Worm (Caenorhabditis elegans): Measurements from ENCODE around the gene R160.12.

DNA sequence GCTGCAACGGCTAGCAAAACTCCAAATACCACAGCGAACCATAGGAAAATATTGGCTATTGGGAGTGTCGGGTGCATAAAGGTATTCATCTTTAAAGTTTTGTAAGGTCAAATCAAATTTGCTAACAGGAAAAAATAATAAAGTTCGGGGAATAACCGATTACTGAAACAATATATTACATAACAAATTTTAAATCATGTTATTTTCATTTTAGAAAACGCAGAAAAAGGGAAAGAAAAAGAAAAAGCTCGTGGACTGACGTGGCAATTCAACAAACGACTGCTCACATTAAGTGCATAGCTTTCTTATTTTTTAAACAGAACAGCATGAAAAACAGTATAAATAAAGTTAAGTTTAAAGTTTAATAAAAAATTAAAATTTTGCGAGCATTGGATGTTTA, 4.5 kb downstream of the R160.12 start, which contains the start of gene R160.6:
- TF ChIP-seq sptf-1 (tag; optimal IDR thresholded peaks at IDR 0.05): no peak
- no peak for TF ChIP-seq lin-32 (GFP tag; optimal IDR thresholded peaks at IDR 0.05)
- no peak for TF ChIP-seq nhr-76 (tag; optimal IDR thresholded peaks at IDR 0.05)
- TF ChIP-seq unc-62 (GFP tag; optimal IDR thresholded peaks at IDR 0.05): no peak
- no peak for TF ChIP-seq lin-13 (tag; optimal IDR thresholded peaks at IDR 0.05)
- TF ChIP-seq nhr-28 (tag; optimal IDR thresholded peaks at IDR 0.05): no peak
- no peak for TF ChIP-seq ztf-11 (tag; optimal IDR thresholded peaks at IDR 0.05)
- TF ChIP-seq mab-5 (tag; optimal IDR thresholded peaks at IDR 0.05): no peak
- TF ChIP-seq pha-4 (tag; optimal IDR thresholded peaks at IDR 0.05): no peak
- TF ChIP-seq snpc-4 (tag; optimal IDR thresholded peaks at IDR 0.05): no peak
- no peak for TF ChIP-seq lsy-2 (tag; optimal IDR thresholded peaks at IDR 0.05)
- no peak for TF ChIP-seq mls-2 (tag; optimal IDR thresholded peaks at IDR 0.05)
- TF ChIP-seq ces-1 (GFP tag; optimal IDR thresholded peaks at IDR 0.05): no peak
- no peak for TF ChIP-seq nhr-237 (tag; optimal IDR thresholded peaks at IDR 0.05)

Data from whole organism, mixed stage, embryonic.